Worm (Caenorhabditis elegans) whole organism, L4/young adult: Measurements from ENCODE around the gene suex-1.

Experiments
- W03F9.2 ChIP-seq: fragments of 150-350 bp; optimal IDR thresholded peaks from 2 replicates; lab custom pipeline; 2014; ENCODE audit warnings: missing biosample characterization, missing genetic modification characterization
- dao-5 ChIP-seq: sonication (generic microtip); optimal IDR thresholded peaks from 2 replicates; lab custom pipeline; 2016; ENCODE audit warnings: missing genotype, missing genetic modification characterization, moderate library complexity, missing compliant biosample characterization

DNA sequence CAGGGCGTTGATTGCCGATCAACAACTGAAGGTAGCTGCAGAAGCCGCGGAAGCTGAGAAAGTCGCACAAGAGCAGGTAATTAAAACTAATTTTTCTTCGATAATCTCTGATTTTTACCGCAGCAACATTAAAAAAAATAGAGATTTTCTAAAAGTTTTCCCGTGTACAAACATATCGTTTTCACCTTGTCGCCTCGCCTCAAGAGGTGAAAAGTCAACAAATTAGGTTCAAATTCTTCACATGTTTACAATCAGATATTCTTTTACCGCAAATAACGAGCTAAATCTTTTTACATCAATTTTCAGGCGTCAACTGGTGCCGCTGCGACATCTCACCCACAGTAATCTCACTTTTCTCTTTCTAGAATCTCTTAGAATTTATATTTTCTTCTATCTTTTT is 23.1 kb downstream of the suex-1 start, which contains the start of gene ilcr-2:
- no peak for TF ChIP-seq W03F9.2 (tag; lab: Kevin White, UChicago)
- TF ChIP-seq dao-5: no peak
